Fruit fly (Drosophila melanogaster) whole organism, embryonic: ENCODE measurements around the gene Acp29AB.
A peak's percentile ranks its signal among the peaks of the same experiment; 100 is the strongest.

Experiments used
- Aef1 ChIP-seq: fragments of 200-800 bp; sonication (Bioruptor generic); IDR thresholded peaks from 3 replicates; pipeline ENCODE4 v1.3.6; 2022; ENCODE audit warnings: missing biosample characterization, missing genetic modification characterization
- Awh ChIP-seq: fragments of 200-800 bp; sonication (Bioruptor generic); IDR thresholded peaks from 2 replicates; pipeline ENCODE4, ENCODE4 v1.3.6; 2022; ENCODE audit warnings: missing biosample characterization, missing genetic modification characterization
- Blimp-1 ChIP-seq: fragments of 200-800 bp; sonication (Bioruptor generic); optimal IDR thresholded peaks from 3 replicates; lab custom pipeline; 2018; ENCODE audit warnings: missing biosample characterization, missing genetic modification characterization, mild to moderate bottlenecking, moderate library complexity, missing genetic modification reagents
- BtbVII ChIP-seq: fragments of 200-800 bp; sonication (Bioruptor generic); optimal IDR thresholded peaks from 3 replicates; lab custom pipeline; 2017; ENCODE audit warnings: missing biosample characterization, mild to moderate bottlenecking, missing genetic modification characterization
- CG10147 ChIP-seq: fragments of 200-800 bp; sonication (Bioruptor generic); optimal IDR thresholded peaks from 2 replicates; lab custom pipeline; 2019; ENCODE audit warnings: missing biosample characterization, mild to moderate bottlenecking, missing genetic modification characterization, moderate library complexity
- CG1024 ChIP-seq: fragments of 200-800 bp; sonication (Bioruptor generic); IDR thresholded peaks from 2 replicates; pipeline ENCODE4 v1.3.6; 2022; ENCODE audit warnings: missing biosample characterization, missing genetic modification characterization
- CG11398 ChIP-seq: fragments of 200-800 bp; sonication (Bioruptor generic); optimal IDR thresholded peaks from 2 replicates; lab custom pipeline; 2016; ENCODE audit warnings: missing biosample characterization, missing genetic modification characterization
- CG12236 ChIP-seq: fragments of 200-800 bp; sonication (Bioruptor generic); optimal IDR thresholded peaks from 2 replicates; lab custom pipeline; 2016; ENCODE audit warnings: missing biosample characterization, missing genetic modification characterization
- CG13296 ChIP-seq: fragments of 200-800 bp; sonication (Bioruptor generic); optimal IDR thresholded peaks from 3 replicates; lab custom pipeline; 2018; ENCODE audit warnings: missing biosample characterization, mild to moderate bottlenecking, missing genetic modification characterization
- CG14050 ChIP-seq: fragments of 200-800 bp; sonication (Bioruptor generic); IDR thresholded peaks from 3 replicates; pipeline ENCODE4 v1.3.6; 2022; ENCODE audit warnings: missing biosample characterization, missing genetic modification characterization
- CG15514 ChIP-seq: fragments of 200-800 bp; sonication (Bioruptor generic); optimal IDR thresholded peaks from 3 replicates; lab custom pipeline; 2017; ENCODE audit warnings: missing biosample characterization, missing genetic modification characterization, mild to moderate bottlenecking, moderate library complexity, missing genetic modification reagents
- CG17829 ChIP-seq: fragments of 200-800 bp; optimal IDR thresholded peaks from 2 replicates; lab custom pipeline; 2019; ENCODE audit warnings: missing biosample characterization, mild to moderate bottlenecking, missing genetic modification characterization, moderate library complexity
- CG2712 ChIP-seq: fragments of 200-800 bp; optimal IDR thresholded peaks from 3 replicates; lab custom pipeline; 2019; ENCODE audit warnings: missing biosample characterization, mild to moderate bottlenecking, missing genetic modification characterization, moderate library complexity
- CG30403 ChIP-seq: fragments of 200-800 bp; sonication (Bioruptor generic); optimal IDR thresholded peaks from 3 replicates; lab custom pipeline; 2016; ENCODE audit warnings: missing biosample characterization, missing genetic modification characterization
- CG33557 ChIP-seq: fragments of 200-800 bp; sonication (Bioruptor generic); optimal IDR thresholded peaks from 2 replicates; lab custom pipeline; 2019; ENCODE audit warnings: missing biosample characterization, mild to moderate bottlenecking, missing genetic modification characterization, moderate library complexity
- CG3847 ChIP-seq: fragments of 200-800 bp; sonication (Bioruptor generic); IDR thresholded peaks from 2 replicates; pipeline ENCODE4 v1.3.6; 2022; ENCODE audit warnings: missing biosample characterization, missing genetic modification characterization
- CG6254 ChIP-seq: fragments of 200-800 bp; sonication (Bioruptor generic); optimal IDR thresholded peaks from 3 replicates; lab custom pipeline; 2017; ENCODE audit warnings: mild to moderate bottlenecking, missing biosample characterization, missing genetic modification reagents, missing genetic modification characterization
- CG7357 ChIP-seq: fragments of 200-800 bp; sonication (Bioruptor generic); IDR thresholded peaks from 3 replicates; pipeline ENCODE4 v1.3.6; 2022; ENCODE audit warnings: missing biosample characterization, missing genetic modification characterization
- CG8944 ChIP-seq: fragments of 200-800 bp; sonication (Bioruptor generic); optimal IDR thresholded peaks from 3 replicates; lab custom pipeline; 2016; ENCODE audit warnings: missing biosample characterization, missing genetic modification characterization
- CG9876 ChIP-seq: fragments of 200-800 bp; sonication (Bioruptor generic); optimal IDR thresholded peaks from 2 replicates; lab custom pipeline; 2016; ENCODE audit warnings: missing biosample characterization, missing genetic modification characterization
- Dek ChIP-seq: fragments of 200-800 bp; sonication (Bioruptor generic); optimal IDR thresholded peaks from 3 replicates; lab custom pipeline; 2019; ENCODE audit warnings: missing biosample characterization, mild to moderate bottlenecking, missing genetic modification characterization, moderate library complexity
- Doc2 ChIP-seq: fragments of 200-800 bp; sonication (Bioruptor generic); IDR thresholded peaks from 2 replicates; pipeline ENCODE4 v1.3.6; 2022; ENCODE audit warnings: missing biosample characterization, missing genetic modification characterization
- Fer1 ChIP-seq: fragments of 200-800 bp; sonication (Bioruptor generic); optimal IDR thresholded peaks from 2 replicates; lab custom pipeline; 2017; ENCODE audit warnings: missing biosample characterization, mild to moderate bottlenecking, missing genetic modification characterization
- Gsc ChIP-seq: fragments of 200-800 bp; sonication (Bioruptor generic); IDR thresholded peaks from 2 replicates; pipeline ENCODE4 v1.3.6; 2022; ENCODE audit warnings: missing biosample characterization, missing genetic modification characterization
- H15 ChIP-seq: fragments of 200-800 bp; sonication (Bioruptor generic); IDR thresholded peaks from 3 replicates; pipeline ENCODE4 v1.3.6; 2022; ENCODE audit warnings: missing biosample characterization, missing genetic modification characterization
- Hsf ChIP-seq: fragments of 200-800 bp; sonication (Bioruptor generic); optimal IDR thresholded peaks from 3 replicates; lab custom pipeline; 2016; ENCODE audit warnings: missing biosample characterization, missing genetic modification characterization
- Med ChIP-seq: fragments of 200-800 bp; sonication (Bioruptor generic); peaks from one replicate; lab custom pipeline; 2016; ENCODE audit warnings: missing biosample characterization, missing genetic modification characterization, mild to moderate bottlenecking, inconsistent platforms, moderate library complexity
- Oaz ChIP-seq: fragments of 200-800 bp; sonication (Bioruptor generic); IDR thresholded peaks from 2 replicates; pipeline ENCODE4 v1.3.6; 2022; ENCODE audit warnings: missing biosample characterization, missing genetic modification characterization
- Scr ChIP-seq: fragments of 200-800 bp; sonication (Bioruptor generic); IDR thresholded peaks from 2 replicates; pipeline ENCODE4 v1.3.6; 2022; ENCODE audit warnings: missing biosample characterization, missing genetic modification characterization; ENCODE audit not compliant: partially characterized antibody
- Sry-δ ChIP-seq: fragments of 200-800 bp; sonication (Bioruptor generic); optimal IDR thresholded peaks from 2 replicates; lab custom pipeline; 2016; ENCODE audit warnings: missing biosample characterization, missing genetic modification characterization
- ac ChIP-seq: fragments of 200-800 bp; sonication (Bioruptor generic); optimal IDR thresholded peaks from 3 replicates; lab custom pipeline; 2017; ENCODE audit warnings: missing biosample characterization, mild to moderate bottlenecking, missing genetic modification characterization
- aop ChIP-seq: fragments of 200-800 bp; sonication (Bioruptor generic); IDR thresholded peaks from 2 replicates; pipeline ENCODE4 v1.3.6; 2022; ENCODE audit warnings: missing biosample characterization, missing genetic modification characterization
- bsh ChIP-seq, 2 experiments: fragments of 200-800 bp; sonication (Bioruptor generic); optimal IDR thresholded peaks; 2 replicates each; lab custom pipeline; 2017 to 2018; ENCODE audit warnings: mild to moderate bottlenecking in 2 of 2, missing biosample characterization in 2 of 2, missing genetic modification characterization in 2 of 2, moderate library complexity in 1 of 2
- corto ChIP-seq: fragments of 200-800 bp; sonication (Bioruptor generic); optimal IDR thresholded peaks from 2 replicates; lab custom pipeline; 2016; ENCODE audit warnings: missing biosample characterization, mild to moderate bottlenecking, missing genetic modification characterization, moderate library complexity
- dysf ChIP-seq: fragments of 200-800 bp; sonication (Bioruptor generic); IDR thresholded peaks from 3 replicates; pipeline ENCODE4 v1.3.6; 2022; ENCODE audit warnings: missing biosample characterization, missing genetic modification characterization
- eyg ChIP-seq: fragments of 200-800 bp; sonication (Bioruptor generic); optimal IDR thresholded peaks from 3 replicates; lab custom pipeline; 2016; ENCODE audit warnings: missing biosample characterization, missing genetic modification characterization
- fd3F ChIP-seq: fragments of 200-800 bp; sonication (Bioruptor generic); optimal IDR thresholded peaks from 2 replicates; lab custom pipeline; 2018; ENCODE audit warnings: missing biosample characterization, mild to moderate bottlenecking, missing genetic modification characterization, moderate library complexity
- fd64A ChIP-seq: fragments of 200-800 bp; sonication (Bioruptor generic); optimal IDR thresholded peaks from 3 replicates; lab custom pipeline; 2018; ENCODE audit warnings: missing biosample characterization, mild to moderate bottlenecking, missing genetic modification characterization
- fru ChIP-seq: fragments of >200 bp; optimal IDR thresholded peaks from 2 replicates; lab custom pipeline; 2017
- hth ChIP-seq: fragments of >200 bp; optimal IDR thresholded peaks from 2 replicates; lab custom pipeline; 2017; ENCODE audit warnings: inconsistent platforms
- ken ChIP-seq: fragments of 200-800 bp; sonication (Bioruptor generic); IDR thresholded peaks from 3 replicates; pipeline ENCODE4 v1.3.6; 2022; ENCODE audit warnings: missing biosample characterization, missing genetic modification characterization
- kni ChIP-seq: fragments of 200-800 bp; sonication (Bioruptor generic); optimal IDR thresholded peaks from 3 replicates; lab custom pipeline; 2017; ENCODE audit warnings: mild to moderate bottlenecking, missing biosample characterization, missing genetic modification reagents, missing genetic modification characterization
- mirr ChIP-seq: fragments of 200-800 bp; sonication (Bioruptor generic); optimal IDR thresholded peaks from 3 replicates; lab custom pipeline; 2018; ENCODE audit warnings: missing biosample characterization, mild to moderate bottlenecking, missing genetic modification characterization
- nerfin-2 ChIP-seq: fragments of 200-800 bp; sonication (Bioruptor generic); IDR thresholded peaks from 2 replicates; pipeline ENCODE4 v1.3.6; 2022; ENCODE audit warnings: missing biosample characterization, missing genetic modification characterization; ENCODE audit not compliant: partially characterized antibody
- pzg ChIP-seq: fragments of 200-800 bp; sonication (Bioruptor generic); optimal IDR thresholded peaks from 3 replicates; lab custom pipeline; 2018; ENCODE audit warnings: missing biosample characterization, mild to moderate bottlenecking, missing genetic modification characterization, moderate library complexity
- ro ChIP-seq: fragments of 200-800 bp; sonication (Bioruptor generic); IDR thresholded peaks from 2 replicates; pipeline ENCODE4 v1.3.6; 2022; ENCODE audit warnings: missing biosample characterization, missing genetic modification characterization
- sens-2 ChIP-seq: fragments of 200-800 bp; sonication (Bioruptor generic); IDR thresholded peaks from 2 replicates; pipeline ENCODE4 v1.3.6; 2022; ENCODE audit warnings: missing biosample characterization, missing genetic modification characterization
- tgo ChIP-seq: fragments of 200-800 bp; sonication (Bioruptor generic); IDR thresholded peaks from 3 replicates; pipeline ENCODE4 v1.3.6; 2022; ENCODE audit warnings: missing biosample characterization, missing genetic modification characterization
- twi ChIP-seq: fragments of 200-800 bp; optimal IDR thresholded peaks from 2 replicates; lab custom pipeline; 2019; ENCODE audit warnings: missing biosample characterization, mild to moderate bottlenecking, missing genetic modification characterization, moderate library complexity

Gene Acp29AB

dm6 chr2L:8403286-8404270 lies 10.6 kb upstream of the Acp29AB start, which contains the start of gene emb (continued):
- TF ChIP-seq CG33557 (GFP tag; lab: Kevin White, UChicago) (no peak), fd3F (no peak), CG10147 (GFP tag; lab: Kevin White, UChicago) (no peak), CG1024 (GFP tag; lab: Robert Waterston, UW) (no peak), Scr (peak; percentile 94), CG3847 (GFP tag; lab: Robert Waterston, UW) (peak; percentile 59), CG6254 (GFP tag; lab: Kevin White, UChicago) (no peak), corto (GFP tag; lab: Kevin White, UChicago) (no peak), ro (GFP tag; lab: Robert Waterston, UW) (no peak), kni (GFP tag; lab: Kevin White, UChicago) (no peak), hth (no peak), aop (GFP tag; lab: Robert Waterston, UW) (0 out of 2 replicates have a peak, but pooled peaks have one; percentile 30), dysf (GFP tag; lab: Robert Waterston, UW) (peak; percentile 57; the same call in 2 of the 3 replicates), CG30403 (GFP tag; lab: Kevin White, UChicago) (peak; percentile 47), Oaz (GFP tag; lab: Robert Waterston, UW) (no peak), Hsf (GFP tag; lab: Kevin White, UChicago) (peak; percentile 40), Awh (GFP tag; lab: Robert Waterston, UW) (no peak), Gsc (no peak), bsh (GFP tag; optimal IDR thresholded peaks at IDR 0.05; lab: Kevin White, UChicago) (peak; percentile 7 to 76), H15 (GFP tag; lab: Robert Waterston, UW) (no peak), CG8944 (GFP tag; lab: Kevin White, UChicago) (no peak), CG7357 (no peak), Fer1 (GFP tag; lab: Kevin White, UChicago) (no peak), Aef1 (GFP tag; lab: Robert Waterston, UW) (no peak), CG11398 (GFP tag; lab: Kevin White, UChicago) (no peak), CG14050 (GFP tag; lab: Robert Waterston, UW) (no peak), Doc2 (GFP tag; lab: Robert Waterston, UW) (no peak), CG2712 (tag; lab: Kevin White, UChicago) (peak; percentile 68), Blimp-1 (no peak), mirr (no peak), CG12236 (GFP tag; lab: Kevin White, UChicago) (peak; percentile 38), Med (GFP tag; lab: Kevin White, UChicago) (peak; percentile 93), ac (no peak), CG9876 (GFP tag; lab: Kevin White, UChicago) (peak; percentile 25), pzg (GFP tag; lab: Kevin White, UChicago) (peak; percentile 97), BtbVII (GFP tag; lab: Kevin White, UChicago) (no peak), fd64A (GFP tag; lab: Kevin White, UChicago) (peak; percentile 2), ken (GFP tag; lab: Robert Waterston, UW) (no peak), CG15514 (peak; percentile 91), twi (tag; lab: Kevin White, UChicago) (peak; percentile 40), CG17829 (peak; percentile 71), Dek (tag; lab: Kevin White, UChicago) (no peak), tgo (GFP tag; lab: Robert Waterston, UW) (no peak), nerfin-2 (GFP tag; lab: Robert Waterston, UW) (peak; percentile 100), eyg (GFP tag; lab: Kevin White, UChicago) (peak; percentile 29), Sry-δ (peak; percentile 89), CG13296 (GFP tag; lab: Kevin White, UChicago) (no peak), sens-2 (GFP tag; lab: Robert Waterston, UW) (no peak), fru (no peak)
